Worm (Caenorhabditis elegans) whole organism, L4 larva: ENCODE data around the gene R09A8.5.

Experiments
- D1046.2 ChIP-seq: fragments of 200-800 bp; sonication (Bioruptor generic); IDR thresholded peaks from 2 replicates; pipeline ENCODE4 v1.3.6; 2022; ENCODE audit warnings: missing genetic modification characterization, missing compliant biosample characterization
- F44E2.7 ChIP-seq: fragments of 200-800 bp; sonication (Bioruptor generic); IDR thresholded peaks from 2 replicates; pipeline ENCODE4 v2.1.2; 2022; ENCODE audit warnings: missing genetic modification characterization, missing compliant biosample characterization
- F49E8.2 ChIP-seq: sonication (generic microtip); optimal IDR thresholded peaks from 2 replicates; lab custom pipeline; 2016; ENCODE audit warnings: missing compliant biosample characterization, mild to moderate bottlenecking, missing genetic modification characterization, borderline replicate concordance
- T20F7.1 ChIP-seq: fragments of 200-800 bp; sonication (Bioruptor generic); optimal IDR thresholded peaks from 2 replicates; lab custom pipeline; 2018; ENCODE audit warnings: mild to moderate bottlenecking, missing genetic modification characterization, missing compliant biosample characterization
- ZK546.5 ChIP-seq, 2 experiments: sonication (generic microtip); optimal IDR thresholded peaks; 2 replicates each; lab custom pipeline; 2017; ENCODE audit warnings: missing biosample characterization in 2 of 2, missing genetic modification characterization in 2 of 2
- aha-1 ChIP-seq: fragments of 150-350 bp; peaks from one replicate; lab custom pipeline; 2014; ENCODE audit warnings: missing biosample characterization, missing genetic modification characterization
- aly-2 ChIP-seq: sonication (generic microtip); optimal IDR thresholded peaks from 2 replicates; lab custom pipeline; 2018; ENCODE audit warnings: missing biosample characterization, missing genetic modification characterization
- arid-1 ChIP-seq: fragments of 200-800 bp; sonication (Bioruptor generic); conservative IDR thresholded peaks from 2 replicates; pipeline ENCODE4 v1.3.6; 2022; ENCODE audit warnings: missing genetic modification reagents, missing genetic modification characterization, missing compliant biosample characterization
- ceh-20 ChIP-seq: fragments of 200-800 bp; sonication (Bioruptor generic); IDR thresholded peaks from 2 replicates; pipeline ENCODE4 v1.3.6; 2022; ENCODE audit warnings: missing genetic modification reagents, missing genetic modification characterization, missing compliant biosample characterization
- ceh-32 ChIP-seq: sonication (generic microtip); optimal IDR thresholded peaks from 2 replicates; lab custom pipeline; 2016; ENCODE audit warnings: mild to moderate bottlenecking, missing genetic modification characterization, missing compliant biosample characterization; ENCODE audit not compliant: poor library complexity
- ceh-62 ChIP-seq: sonication (generic microtip); optimal IDR thresholded peaks from 2 replicates; lab custom pipeline; 2017; ENCODE audit warnings: missing biosample characterization, missing genetic modification characterization
- daf-16 ChIP-seq, 3 experiments: sonication (generic microtip); optimal IDR thresholded peaks; 2 replicates each; lab custom pipeline; 2016 to 2017; ENCODE audit warnings: missing genetic modification characterization in 3 of 3, missing genetic modification reagents in 3 of 3, mild to moderate bottlenecking in 2 of 3, missing compliant biosample characterization in 2 of 3, missing biosample characterization in 1 of 3, moderate library complexity in 1 of 3
- daf-19 ChIP-seq: fragments of 200-800 bp; sonication (Bioruptor generic); conservative IDR thresholded peaks from 2 replicates; pipeline ENCODE4 v1.3.6; 2022; ENCODE audit warnings: missing genetic modification characterization, missing compliant biosample characterization
- dmd-9 ChIP-seq: fragments of 200-800 bp; sonication (Bioruptor generic); IDR thresholded peaks from 2 replicates; pipeline ENCODE4 v1.3.6; 2022; ENCODE audit warnings: missing genetic modification reagents, missing genetic modification characterization, missing compliant biosample characterization
- dve-1 ChIP-seq: sonication (generic microtip); optimal IDR thresholded peaks from 2 replicates; lab custom pipeline; 2017; ENCODE audit warnings: antibody characterized with exemption, mild to moderate bottlenecking, missing genetic modification characterization, missing compliant biosample characterization; ENCODE audit not compliant: insufficient read depth
- fos-1 ChIP-seq: fragments of 150-350 bp; optimal IDR thresholded peaks from 2 replicates; lab custom pipeline; 2014; ENCODE audit warnings: missing biosample characterization, missing genetic modification characterization
- hlh-11 ChIP-seq: fragments of 200-800 bp; sonication (Bioruptor generic); optimal IDR thresholded peaks from 2 replicates; lab custom pipeline; 2018; ENCODE audit warnings: mild to moderate bottlenecking, missing genetic modification characterization, missing compliant biosample characterization
- hlh-30 ChIP-seq: sonication (generic microtip); optimal IDR thresholded peaks from 2 replicates; lab custom pipeline; 2017; ENCODE audit warnings: antibody characterized with exemption, mild to moderate bottlenecking, missing genetic modification characterization, missing compliant biosample characterization; ENCODE audit not compliant: insufficient read depth
- jun-1 ChIP-seq: fragments of 150-350 bp; optimal IDR thresholded peaks from 2 replicates; lab custom pipeline; 2014; ENCODE audit warnings: missing biosample characterization, missing genetic modification reagents, missing genetic modification characterization
- lin-1 ChIP-seq: fragments of 200-800 bp; sonication (Bioruptor generic); IDR thresholded peaks from 2 replicates; pipeline ENCODE4 v1.3.6; 2022; ENCODE audit warnings: missing genetic modification reagents, missing genetic modification characterization, missing compliant biosample characterization
- lin-38 ChIP-seq: fragments of 200-800 bp; sonication (Bioruptor generic); IDR thresholded peaks from 2 replicates; pipeline ENCODE4 v1.3.6; 2022; ENCODE audit warnings: missing genetic modification reagents, missing genetic modification characterization, missing compliant biosample characterization
- madf-5 ChIP-seq, 2 experiments: fragments of 200-800 bp; sonication (Bioruptor generic); IDR thresholded peaks; 2 replicates each; pipeline ENCODE4 v1.3.6; 2022; ENCODE audit warnings: missing compliant biosample characterization in 2 of 2, missing genetic modification characterization in 2 of 2
- madf-9 ChIP-seq: fragments of 200-800 bp; sonication (Bioruptor generic); conservative IDR thresholded peaks from 2 replicates; pipeline ENCODE4 v1.3.6; 2022; ENCODE audit warnings: missing genetic modification reagents, missing genetic modification characterization, missing compliant biosample characterization
- mdt-29 ChIP-seq: fragments of 200-800 bp; sonication (Bioruptor generic); IDR thresholded peaks from 2 replicates; pipeline ENCODE4 v1.3.6; 2022; ENCODE audit warnings: missing genetic modification reagents, missing genetic modification characterization, missing compliant biosample characterization
- mep-1 ChIP-seq: fragments of 150-350 bp; sonication (generic microtip); optimal IDR thresholded peaks from 3 replicates; lab custom pipeline; 2014; ENCODE audit warnings: missing biosample characterization, missing genetic modification characterization
- mes-2 ChIP-seq: sonication (generic microtip); optimal IDR thresholded peaks from 2 replicates; lab custom pipeline; 2016; ENCODE audit warnings: missing genotype, mild to moderate bottlenecking, missing genetic modification characterization, missing compliant biosample characterization; ENCODE audit not compliant: poor library complexity, severe bottlenecking
- mxl-2 ChIP-seq: fragments of 200-800 bp; sonication (Bioruptor generic); conservative IDR thresholded peaks from 2 replicates; pipeline ENCODE4 v1.3.6; 2022; ENCODE audit warnings: missing genetic modification reagents, missing genetic modification characterization, missing compliant biosample characterization
- nhr-10 ChIP-seq: fragments of 150-350 bp; optimal IDR thresholded peaks from 2 replicates; lab custom pipeline; 2014; ENCODE audit warnings: missing biosample characterization, missing genetic modification characterization
- nhr-102 ChIP-seq: sonication (generic microtip); optimal IDR thresholded peaks from 2 replicates; lab custom pipeline; 2016; ENCODE audit warnings: mild to moderate bottlenecking, missing genetic modification characterization, moderate library complexity, missing compliant biosample characterization
- nhr-11 ChIP-seq: fragments of 150-350 bp; optimal IDR thresholded peaks from 2 replicates; lab custom pipeline; 2014; ENCODE audit warnings: missing biosample characterization, missing genetic modification characterization
- nhr-25 ChIP-seq: sonication (generic microtip); optimal IDR thresholded peaks from 2 replicates; lab custom pipeline; 2017; ENCODE audit warnings: missing genetic modification characterization, mild to moderate bottlenecking, missing compliant biosample characterization, antibody characterized with exemption, moderate library complexity, borderline replicate concordance; ENCODE audit not compliant: insufficient read depth
- nhr-41 ChIP-seq: fragments of 200-800 bp; sonication (Bioruptor generic); IDR thresholded peaks from 2 replicates; pipeline ENCODE4 v1.3.6; 2022; ENCODE audit warnings: missing genetic modification reagents, missing genetic modification characterization, missing compliant biosample characterization
- nhr-42 ChIP-seq: fragments of 200-800 bp; sonication (Bioruptor generic); IDR thresholded peaks from 2 replicates; pipeline ENCODE4 v1.3.6; 2022; ENCODE audit warnings: missing genetic modification characterization, missing compliant biosample characterization
- nhr-48 ChIP-seq: sonication (generic microtip); optimal IDR thresholded peaks from 2 replicates; lab custom pipeline; 2016; ENCODE audit warnings: mild to moderate bottlenecking, missing genetic modification characterization, missing compliant biosample characterization
- nhr-6 ChIP-seq: fragments of 150-350 bp; optimal IDR thresholded peaks from 2 replicates; lab custom pipeline; 2014; ENCODE audit warnings: missing biosample characterization, missing genetic modification characterization
- pha-4 ChIP-seq, 2 experiments: fragments of 150-350 bp in 1 of 2; fragments of 200-800 bp in 1 of 2; sonication (Bioruptor generic) in 1 of 2; IDR thresholded peaks in 1 of 2; optimal IDR thresholded peaks in 1 of 2; 2 replicates each; pipeline versions ENCODE4 v1.3.6 to Lab custom; 2014 to 2022; ENCODE audit warnings: missing genetic modification characterization in 2 of 2, missing genetic modification reagents in 2 of 2, missing biosample characterization in 1 of 2, missing compliant biosample characterization in 1 of 2
- php-3 ChIP-seq: fragments of 200-800 bp; sonication (Bioruptor generic); IDR thresholded peaks from 2 replicates; pipeline ENCODE4 v1.3.6; 2022; ENCODE audit warnings: missing genetic modification reagents, missing genetic modification characterization, missing compliant biosample characterization
- pqm-1 ChIP-seq: sonication (generic microtip); optimal IDR thresholded peaks from 2 replicates; lab custom pipeline; 2017; ENCODE audit warnings: missing biosample characterization, missing genetic modification characterization
- saeg-2 ChIP-seq: fragments of 200-800 bp; sonication (Bioruptor generic); IDR thresholded peaks from 2 replicates; pipeline ENCODE4 v1.3.6; 2022; ENCODE audit warnings: missing genetic modification reagents, missing genetic modification characterization, missing compliant biosample characterization
- sdz-12 ChIP-seq: fragments of 200-800 bp; sonication (Bioruptor generic); optimal IDR thresholded peaks from 2 replicates; lab custom pipeline; 2018; ENCODE audit warnings: mild to moderate bottlenecking, missing genetic modification characterization, missing compliant biosample characterization
- skn-1 ChIP-seq: fragments of 150-350 bp; optimal IDR thresholded peaks from 2 replicates; lab custom pipeline; 2014; ENCODE audit warnings: missing biosample characterization, missing genetic modification characterization
- spr-1 ChIP-seq: sonication (generic microtip); optimal IDR thresholded peaks from 2 replicates; lab custom pipeline; 2016; ENCODE audit warnings: mild to moderate bottlenecking, missing genetic modification characterization, missing compliant biosample characterization
- zfp-2 ChIP-seq: sonication (generic microtip); optimal IDR thresholded peaks from 2 replicates; lab custom pipeline; 2016; ENCODE audit warnings: mild to moderate bottlenecking, missing genetic modification characterization, missing compliant biosample characterization
- zfp-3 ChIP-seq: fragments of 200-800 bp; sonication (Bioruptor generic); conservative IDR thresholded peaks from 2 replicates; pipeline ENCODE4 v1.3.6; 2022; ENCODE audit warnings: missing genetic modification reagents, missing genetic modification characterization, missing compliant biosample characterization
- zip-11 ChIP-seq: fragments of 200-800 bp; sonication (Bioruptor generic); IDR thresholded peaks from 2 replicates; pipeline ENCODE4 v1.3.6; 2022; ENCODE audit warnings: missing genetic modification characterization, missing compliant biosample characterization
- ztf-7 ChIP-seq: fragments of 150-350 bp; optimal IDR thresholded peaks from 2 replicates; lab custom pipeline; 2014; ENCODE audit warnings: missing biosample characterization, missing genetic modification characterization

The R09A8.5 gene

ce11 chrX:12671638-12672290 lies 31.4 kb upstream of the R09A8.5 start (continued):
- TF ChIP-seq mdt-29 (0 out of 2 replicates have a peak, but pooled peaks have one; percentile 38), aha-1 (tag; lab: Kevin White, UChicago) (peak; percentile 4), php-3 (0 out of 2 replicates have a peak, but pooled peaks have one; percentile 44), ceh-62 (tag; lab: Kevin White, UChicago) (no peak), lin-38 (0 out of 2 replicates have a peak, but pooled peaks have one; percentile 8), mep-1 (tag; lab: Kevin White, UChicago) (peak; percentile 33), nhr-48 (tag; lab: Kevin White, UChicago) (peak; percentile 33), daf-16 (GFP tag; optimal IDR thresholded peaks at IDR 0.05; lab: Kevin White, UChicago) (peak in 1 of 2 experiments; percentile 91), daf-16 (tag; optimal IDR thresholded peaks at IDR 0.05; lab: Kevin White, UChicago) (peak; percentile 87)

DNA sequence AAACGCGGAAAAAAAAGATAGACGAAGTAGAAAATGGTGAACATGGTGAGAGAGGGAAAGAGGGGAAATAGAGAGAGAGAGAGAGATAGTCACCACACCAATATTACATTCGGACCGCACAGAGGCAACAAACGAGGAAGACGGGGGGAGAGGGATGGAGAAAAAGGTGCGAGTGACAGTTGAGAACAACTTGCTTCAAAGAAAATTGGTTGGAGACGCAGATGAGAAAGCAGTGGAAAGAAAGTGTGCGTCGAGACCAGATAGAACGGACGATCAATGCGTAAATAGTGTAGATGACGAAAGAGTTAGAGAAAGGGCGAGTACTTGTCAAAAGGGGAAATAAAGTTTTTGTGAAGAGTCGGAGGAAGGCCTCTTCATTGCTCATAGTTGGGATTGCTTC lies 30.0 kb upstream of the R09A8.5 start:
- TF ChIP-seq zip-11 = no peak
- TF ChIP-seq arid-1 (GFP tag; lab: Robert Waterston, UW) = peak; percentile 53; the same call in 1 of the 2 replicates
- peak; percentile 42 for TF ChIP-seq jun-1 (tag; lab: Kevin White, UChicago)
- no peak for TF ChIP-seq skn-1 (tag; lab: Kevin White, UChicago)
- no peak for TF ChIP-seq ceh-62 (tag; lab: Kevin White, UChicago)
- no peak for TF ChIP-seq fos-1 (tag; lab: Kevin White, UChicago)
- TF ChIP-seq dmd-9 (GFP tag; lab: Robert Waterston, UW) = no peak
- peak; percentile 86 for TF ChIP-seq nhr-11 (tag; lab: Kevin White, UChicago)
- peak; percentile 82 for TF ChIP-seq hlh-30 (tag; lab: Kevin White, UChicago)
- no peak for TF ChIP-seq nhr-41 (GFP tag; lab: Robert Waterston, UW)
- peak; percentile 14 for TF ChIP-seq pqm-1 (tag; lab: Kevin White, UChicago)
- no peak for TF ChIP-seq F49E8.2 (tag; lab: Kevin White, UChicago)
- peak; percentile 86 for TF ChIP-seq hlh-11 (tag; lab: Kevin White, UChicago)
- TF ChIP-seq dve-1 (tag; lab: Kevin White, UChicago) = peak; percentile 75
- TF ChIP-seq T20F7.1 (GFP tag; lab: Kevin White, UChicago) = no peak
- TF ChIP-seq ztf-7 (tag; lab: Kevin White, UChicago) = no peak
- peak; percentile 17 for TF ChIP-seq nhr-25 (tag; lab: Kevin White, UChicago)
- no peak for TF ChIP-seq mdt-29
- peak; percentile 30 for TF ChIP-seq spr-1
- TF ChIP-seq mxl-2 (GFP tag; lab: Robert Waterston, UW) = no peak
- peak; percentile 74 for TF ChIP-seq mes-2 (tag; lab: Kevin White, UChicago)
- no peak for TF ChIP-seq D1046.2 (GFP tag; lab: Robert Waterston, UW)
- no peak for TF ChIP-seq saeg-2 (GFP tag; lab: Robert Waterston, UW)
- TF ChIP-seq php-3 = no peak
- peak; percentile 44 for TF ChIP-seq nhr-6
- peak; percentile 65 for TF ChIP-seq nhr-10 (tag; lab: Kevin White, UChicago)
- no peak for TF ChIP-seq sdz-12
- no peak for TF ChIP-seq ZK546.5 (tag; optimal IDR thresholded peaks at IDR 0.05; lab: Kevin White, UChicago)
- peak; percentile 92 for TF ChIP-seq mep-1 (tag; lab: Kevin White, UChicago)
- TF ChIP-seq zfp-2 (tag; lab: Kevin White, UChicago) = no peak
- TF ChIP-seq daf-19 (GFP tag; lab: Robert Waterston, UW) = no peak
- peak; percentile 42; the same call in 1 of the 2 replicates for TF ChIP-seq madf-9 (GFP tag; lab: Robert Waterston, UW)
- no peak for TF ChIP-seq ceh-32
- TF ChIP-seq nhr-42 (GFP tag; lab: Robert Waterston, UW) = no peak
- no peak for TF ChIP-seq F44E2.7 (GFP tag; lab: Robert Waterston, UW)
- TF ChIP-seq pha-4 (GFP tag; IDR thresholded peaks at IDR 0.05; lab: Robert Waterston, UW) = 0 out of 2 replicates have a peak, but pooled peaks have one; percentile 14
- TF ChIP-seq pha-4 (tag; optimal IDR thresholded peaks at IDR 0.05; lab: Kevin White, UChicago) = peak; percentile 58
- TF ChIP-seq nhr-102 (tag; lab: Kevin White, UChicago) = peak; percentile 41
- no peak for TF ChIP-seq zfp-3 (GFP tag; lab: Robert Waterston, UW)
- TF ChIP-seq lin-1 (GFP tag; lab: Robert Waterston, UW) = no peak
- TF ChIP-seq aly-2 (tag; lab: Kevin White, UChicago) = no peak
- TF ChIP-seq madf-5 (GFP tag; IDR thresholded peaks at IDR 0.05; lab: Robert Waterston, UW) = no peak
- TF ChIP-seq ceh-20 (GFP tag; lab: Robert Waterston, UW) = 0 out of 2 replicates have a peak, but pooled peaks have one; percentile 55
